Fruit fly (Drosophila melanogaster) whole organism, embryonic: ENCODE data around the gene CG44271.

Source experiments
- Ada2b ChIP-seq: fragments of 200-800 bp; sonication (Bioruptor generic); IDR thresholded peaks from 2 replicates; pipeline ENCODE4 v1.3.6; 2022; ENCODE audit warnings: missing biosample characterization, missing genetic modification characterization
- Atf3 ChIP-seq: fragments of 200-800 bp; sonication (Bioruptor generic); optimal IDR thresholded peaks from 3 replicates; lab custom pipeline; 2016; ENCODE audit warnings: missing biosample characterization, missing genetic modification characterization
- C15 ChIP-seq: fragments of 200-800 bp; sonication (Bioruptor generic); IDR thresholded peaks from 3 replicates; pipeline ENCODE4 v1.3.6; 2022; ENCODE audit warnings: missing biosample characterization, missing genetic modification characterization
- CG10565 ChIP-seq: fragments of 200-800 bp; sonication (Bioruptor generic); optimal IDR thresholded peaks from 3 replicates; lab custom pipeline; 2016; ENCODE audit warnings: missing biosample characterization, mild to moderate bottlenecking, missing genetic modification characterization
- CG13287 ChIP-seq: fragments of 200-800 bp; sonication (Bioruptor generic); IDR thresholded peaks from 2 replicates; pipeline ENCODE4 v1.3.6; 2022; ENCODE audit warnings: missing biosample characterization, missing genetic modification characterization; ENCODE audit not compliant: partially characterized antibody
- CG13894 ChIP-seq: fragments of 200-800 bp; sonication (Bioruptor generic); optimal IDR thresholded peaks from 3 replicates; lab custom pipeline; 2018; ENCODE audit warnings: missing biosample characterization, mild to moderate bottlenecking, missing genetic modification characterization, moderate library complexity
- CG14710 ChIP-seq: fragments of 200-800 bp; sonication (Bioruptor generic); optimal IDR thresholded peaks from 3 replicates; lab custom pipeline; 2019; ENCODE audit warnings: missing biosample characterization, mild to moderate bottlenecking, missing genetic modification characterization, moderate library complexity
- CG15601 ChIP-seq: fragments of 200-800 bp; sonication (Bioruptor generic); optimal IDR thresholded peaks from 3 replicates; lab custom pipeline; 2019; ENCODE audit warnings: missing biosample characterization, mild to moderate bottlenecking, missing genetic modification characterization, moderate library complexity
- CG1603 ChIP-seq: fragments of 200-800 bp; sonication (Bioruptor generic); optimal IDR thresholded peaks from 2 replicates; lab custom pipeline; 2019; ENCODE audit warnings: missing biosample characterization, mild to moderate bottlenecking, missing genetic modification characterization, moderate library complexity
- CG16779 ChIP-seq: fragments of 200-800 bp; sonication (Bioruptor generic); IDR thresholded peaks from 2 replicates; pipeline ENCODE4 v1.3.6; 2022; ENCODE audit warnings: missing biosample characterization, missing genetic modification characterization
- CG16863 ChIP-seq: fragments of 200-800 bp; sonication (Bioruptor generic); optimal IDR thresholded peaks from 3 replicates; lab custom pipeline; 2016; ENCODE audit warnings: missing biosample characterization, missing genetic modification characterization
- CG17361 ChIP-seq: fragments of 200-800 bp; sonication (Bioruptor generic); IDR thresholded peaks from 3 replicates; pipeline ENCODE4 v1.3.6; 2022; ENCODE audit warnings: missing biosample characterization, missing genetic modification characterization
- CG2678 ChIP-seq: fragments of 200-800 bp; sonication (Bioruptor generic); optimal IDR thresholded peaks from 3 replicates; lab custom pipeline; 2019; ENCODE audit warnings: missing biosample characterization, mild to moderate bottlenecking, missing genetic modification characterization, moderate library complexity
- CG2875 ChIP-seq: fragments of 200-800 bp; sonication (Bioruptor generic); optimal IDR thresholded peaks from 2 replicates; lab custom pipeline; 2017; ENCODE audit warnings: missing biosample characterization, mild to moderate bottlenecking, missing genetic modification characterization, missing genetic modification reagents
- CG3281 ChIP-seq: fragments of 200-800 bp; sonication (Bioruptor generic); optimal IDR thresholded peaks from 3 replicates; lab custom pipeline; 2017; ENCODE audit warnings: missing biosample characterization, mild to moderate bottlenecking, missing genetic modification characterization
- CG34376 ChIP-seq: fragments of 200-800 bp; sonication (Bioruptor generic); optimal IDR thresholded peaks from 2 replicates; lab custom pipeline; 2018; ENCODE audit warnings: missing biosample characterization, mild to moderate bottlenecking, missing genetic modification characterization
- CG3838 ChIP-seq: fragments of 200-800 bp; sonication (Bioruptor generic); optimal IDR thresholded peaks from 3 replicates; lab custom pipeline; 2016; ENCODE audit warnings: missing biosample characterization, missing genetic modification characterization
- CG7357 ChIP-seq: fragments of 200-800 bp; sonication (Bioruptor generic); IDR thresholded peaks from 3 replicates; pipeline ENCODE4 v1.3.6; 2022; ENCODE audit warnings: missing biosample characterization, missing genetic modification characterization
- CG9932 ChIP-seq: fragments of 200-800 bp; sonication (Bioruptor generic); IDR thresholded peaks from 2 replicates; pipeline ENCODE4 v1.3.6; 2022; ENCODE audit warnings: missing biosample characterization, missing genetic modification characterization
- Dip3 ChIP-seq: fragments of 200-800 bp; sonication (Bioruptor generic); optimal IDR thresholded peaks from 3 replicates; lab custom pipeline; 2016; ENCODE audit warnings: missing biosample characterization, missing genetic modification characterization
- MBD-R2 ChIP-seq: fragments of 200-800 bp; sonication (Bioruptor generic); IDR thresholded peaks from 2 replicates; pipeline ENCODE4 v1.3.6; 2022; ENCODE audit warnings: missing biosample characterization, missing genetic modification characterization
- Max ChIP-seq: fragments of 200-800 bp; sonication (Bioruptor generic); optimal IDR thresholded peaks from 2 replicates; lab custom pipeline; 2016; ENCODE audit warnings: missing biosample characterization, mild to moderate bottlenecking, missing genetic modification characterization
- Ravus ChIP-seq: fragments of 200-800 bp; sonication (Bioruptor generic); IDR thresholded peaks from 2 replicates; pipeline ENCODE4 v1.3.6; 2022; ENCODE audit warnings: missing biosample characterization, missing genetic modification characterization
- Side ChIP-seq: fragments of 200-800 bp; sonication (Bioruptor generic); optimal IDR thresholded peaks from 2 replicates; lab custom pipeline; 2016; ENCODE audit warnings: missing biosample characterization, missing genetic modification characterization
- Sox100B ChIP-seq: fragments of 200-800 bp; sonication (Bioruptor generic); optimal IDR thresholded peaks from 3 replicates; lab custom pipeline; 2018; ENCODE audit warnings: missing biosample characterization, mild to moderate bottlenecking, missing genetic modification characterization
- Spps ChIP-seq: fragments of 200-800 bp; sonication (Bioruptor generic); optimal IDR thresholded peaks from 2 replicates; lab custom pipeline; 2018; ENCODE audit warnings: missing biosample characterization, mild to moderate bottlenecking, missing genetic modification characterization
- Trl ChIP-seq, 3 experiments: fragments of >200 bp in 2 of 3; fragments of 200-800 bp in 1 of 3; sonication (Bioruptor generic) in 1 of 3; optimal IDR thresholded peaks; 2 replicates in 1 of 3; 3 replicates in 2 of 3; lab custom pipeline; 2016 to 2017; ENCODE audit warnings: missing biosample characterization in 1 of 3, missing genetic modification characterization in 1 of 3
- bowl ChIP-seq: fragments of 200-800 bp; sonication (Bioruptor generic); IDR thresholded peaks from 2 replicates; pipeline ENCODE4 v1.3.6; 2022; ENCODE audit warnings: missing biosample characterization, missing genetic modification characterization
- bsh ChIP-seq, 2 experiments: fragments of 200-800 bp; sonication (Bioruptor generic); optimal IDR thresholded peaks; 2 replicates each; lab custom pipeline; 2017 to 2018; ENCODE audit warnings: mild to moderate bottlenecking in 2 of 2, missing biosample characterization in 2 of 2, missing genetic modification characterization in 2 of 2, moderate library complexity in 1 of 2
- btn ChIP-seq: fragments of 200-800 bp; sonication (Bioruptor generic); optimal IDR thresholded peaks from 2 replicates; lab custom pipeline; 2016; ENCODE audit warnings: missing biosample characterization, missing genetic modification characterization
- corto ChIP-seq: fragments of 200-800 bp; sonication (Bioruptor generic); optimal IDR thresholded peaks from 2 replicates; lab custom pipeline; 2016; ENCODE audit warnings: missing biosample characterization, mild to moderate bottlenecking, missing genetic modification characterization, moderate library complexity
- dmrt11E ChIP-seq: fragments of 200-800 bp; sonication (Bioruptor generic); optimal IDR thresholded peaks from 3 replicates; lab custom pipeline; 2018; ENCODE audit warnings: missing biosample characterization, mild to moderate bottlenecking, missing genetic modification characterization, moderate library complexity
- ftz-f1 ChIP-seq: fragments of 200-800 bp; sonication (Bioruptor generic); optimal IDR thresholded peaks from 2 replicates; lab custom pipeline; 2016; ENCODE audit warnings: missing biosample characterization, missing genetic modification characterization
- gem ChIP-seq: fragments of 200-800 bp; sonication (Bioruptor generic); optimal IDR thresholded peaks from 2 replicates; lab custom pipeline; 2019; ENCODE audit warnings: missing biosample characterization, mild to moderate bottlenecking, missing genetic modification characterization, moderate library complexity
- gsb-n ChIP-seq: fragments of 200-800 bp; sonication (Bioruptor generic); optimal IDR thresholded peaks from 3 replicates; lab custom pipeline; 2018; ENCODE audit warnings: missing biosample characterization, mild to moderate bottlenecking, missing genetic modification characterization
- jing ChIP-seq: fragments of 200-800 bp; sonication (Bioruptor generic); optimal IDR thresholded peaks from 2 replicates; lab custom pipeline; 2018; ENCODE audit warnings: missing biosample characterization, mild to moderate bottlenecking, missing genetic modification characterization
- kay ChIP-seq: fragments of 200-800 bp; sonication (Bioruptor generic); optimal IDR thresholded peaks from 2 replicates; lab custom pipeline; 2016; ENCODE audit warnings: missing biosample characterization, missing genetic modification characterization
- lmd ChIP-seq: fragments of 200-800 bp; sonication (Bioruptor generic); IDR thresholded peaks from 2 replicates; pipeline ENCODE4 v1.3.6; 2022; ENCODE audit warnings: missing biosample characterization, missing genetic modification characterization
- otp ChIP-seq: fragments of 200-800 bp; sonication (Bioruptor generic); IDR thresholded peaks from 3 replicates; pipeline ENCODE4, ENCODE4 v1.3.6; 2022; ENCODE audit warnings: missing biosample characterization, missing genetic modification characterization
- pan ChIP-seq, 4 experiments: fragments of >200 bp in 3 of 4; fragments of 200-800 bp in 1 of 4; sonication (Bioruptor generic) in 1 of 4; optimal IDR thresholded peaks in 3 of 4; IDR thresholded peaks in 1 of 4; 2 replicates each; pipeline versions ENCODE4 v1.3.6 to Lab custom; 2017 to 2022; ENCODE audit warnings: missing biosample characterization in 2 of 4, missing genetic modification characterization in 2 of 4, mixed read lengths in 1 of 4
- pzg ChIP-seq: fragments of 200-800 bp; sonication (Bioruptor generic); optimal IDR thresholded peaks from 3 replicates; lab custom pipeline; 2018; ENCODE audit warnings: missing biosample characterization, mild to moderate bottlenecking, missing genetic modification characterization, moderate library complexity
- run ChIP-seq: fragments of 200-800 bp; sonication (Bioruptor generic); optimal IDR thresholded peaks from 3 replicates; lab custom pipeline; 2018; ENCODE audit warnings: missing biosample characterization, mild to moderate bottlenecking, missing genetic modification characterization
- scrt ChIP-seq: fragments of 200-800 bp; sonication (Bioruptor generic); optimal IDR thresholded peaks from 2 replicates; lab custom pipeline; 2018; ENCODE audit warnings: missing biosample characterization, mild to moderate bottlenecking, missing genetic modification characterization, moderate library complexity
- sd ChIP-seq: fragments of 200-800 bp; sonication (Bioruptor generic); optimal IDR thresholded peaks from 3 replicates; lab custom pipeline; 2018; ENCODE audit warnings: missing biosample characterization, mild to moderate bottlenecking, missing genetic modification characterization, moderate library complexity
- sisA ChIP-seq: fragments of 200-800 bp; sonication (Bioruptor generic); IDR thresholded peaks from 2 replicates; pipeline ENCODE4 v1.3.6; 2022; ENCODE audit warnings: missing biosample characterization, missing genetic modification characterization
- slp2 ChIP-seq: fragments of 200-800 bp; sonication (Bioruptor generic); optimal IDR thresholded peaks from 2 replicates; lab custom pipeline; 2016; ENCODE audit warnings: missing biosample characterization, missing genetic modification characterization
- tio ChIP-seq: fragments of 200-800 bp; sonication (Bioruptor generic); optimal IDR thresholded peaks from 2 replicates; lab custom pipeline; 2017; ENCODE audit warnings: missing biosample characterization, missing genetic modification characterization, inconsistent platforms
- vnd ChIP-seq: fragments of 200-800 bp; sonication (Bioruptor generic); IDR thresholded peaks from 3 replicates; pipeline ENCODE4 v1.3.6; 2022; ENCODE audit warnings: missing biosample characterization, missing genetic modification characterization; ENCODE audit not compliant: partially characterized antibody
- wor ChIP-seq: fragments of 200-800 bp; sonication (Bioruptor generic); IDR thresholded peaks from 2 replicates; pipeline ENCODE4 v1.3.6; 2022; ENCODE audit warnings: missing biosample characterization, missing genetic modification characterization

The CG44271 gene

DNA sequence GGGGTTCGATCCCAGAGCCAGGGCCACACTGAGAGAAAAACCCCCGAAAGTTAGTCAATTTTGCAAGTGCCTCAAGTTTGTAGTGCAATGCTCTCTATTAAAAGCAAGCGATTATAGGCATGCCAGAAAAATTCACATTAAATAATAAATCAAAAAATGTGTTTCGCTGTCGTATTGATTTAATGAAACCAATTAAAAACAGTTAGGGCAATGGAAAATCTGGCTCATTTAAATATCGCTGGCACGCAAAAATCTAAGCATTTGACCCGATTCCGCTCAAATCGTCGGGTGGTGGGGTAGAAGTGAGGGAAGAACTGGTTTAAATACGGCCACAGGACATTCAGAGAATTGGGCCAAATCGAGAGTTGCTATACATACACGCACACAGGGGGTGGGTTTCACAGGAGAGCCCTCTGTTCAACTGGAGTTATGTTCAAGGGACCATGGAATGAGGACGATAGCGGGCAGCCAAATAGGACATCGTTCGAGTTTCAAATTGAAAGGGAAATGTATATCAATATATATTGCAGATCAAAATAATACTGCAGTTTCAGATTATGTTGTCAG, 47.3 kb upstream of the CG44271 start (continued):
- no peak for TF ChIP-seq otp (GFP tag; lab: Robert Waterston, UW)
- TF ChIP-seq CG14710 (tag; lab: Kevin White, UChicago): no peak
- no peak for TF ChIP-seq Dip3
- TF ChIP-seq CG10565 (GFP tag; lab: Kevin White, UChicago): no peak
- no peak for TF ChIP-seq CG2875 (GFP tag; lab: Kevin White, UChicago)
- peak; percentile 24 for TF ChIP-seq Side (GFP tag; lab: Kevin White, UChicago)
- no peak for TF ChIP-seq tio (GFP tag; lab: Kevin White, UChicago)
- peak; percentile 7; the same call in 1 of the 2 replicates for TF ChIP-seq CG9932 (GFP tag; lab: Robert Waterston, UW)
- TF ChIP-seq wor (GFP tag; lab: Robert Waterston, UW): no peak
- 0 out of 2 replicates have a peak, but pooled peaks have one; percentile 20 for TF ChIP-seq sisA (GFP tag; lab: Robert Waterston, UW)
- peak; percentile 1 for TF ChIP-seq Sox100B (GFP tag; lab: Kevin White, UChicago)
- TF ChIP-seq CG1603 (tag; lab: Kevin White, UChicago): peak; percentile 27
- peak; percentile 52 for TF ChIP-seq sd (tag; lab: Kevin White, UChicago)
- peak; percentile 27 for TF ChIP-seq btn (GFP tag; lab: Kevin White, UChicago)
- TF ChIP-seq jing (GFP tag; lab: Kevin White, UChicago): no peak
- TF ChIP-seq ftz-f1 (GFP tag; lab: Kevin White, UChicago): no peak
- TF ChIP-seq CG16779 (GFP tag; lab: Robert Waterston, UW): no peak
- peak; percentile 31 for TF ChIP-seq dmrt11E
- TF ChIP-seq gem (tag; lab: Kevin White, UChicago): peak; percentile 29
- no peak for TF ChIP-seq vnd
- peak; percentile 80 for TF ChIP-seq CG15601
- no peak for TF ChIP-seq kay (GFP tag; lab: Kevin White, UChicago)
- no peak for TF ChIP-seq Ravus
- TF ChIP-seq bsh (GFP tag; optimal IDR thresholded peaks at IDR 0.05; lab: Kevin White, UChicago): peak in 1 of 2 experiments; percentile 7
- TF ChIP-seq CG16863 (GFP tag; lab: Kevin White, UChicago): peak; percentile 46
- peak; percentile 47 for TF ChIP-seq slp2 (GFP tag; lab: Kevin White, UChicago)
- peak; percentile 32; the same call in 1 of the 2 replicates for TF ChIP-seq lmd (GFP tag; lab: Robert Waterston, UW)
- TF ChIP-seq Max (GFP tag; lab: Kevin White, UChicago): no peak
- TF ChIP-seq gsb-n: peak; percentile 28
- no peak for TF ChIP-seq corto
- TF ChIP-seq CG13287 (GFP tag; lab: Robert Waterston, UW): no peak
- no peak for TF ChIP-seq CG3281 (GFP tag; lab: Kevin White, UChicago)
- TF ChIP-seq pan (optimal IDR thresholded peaks at IDR 0.05; lab: Kevin White, UChicago): no peak
- peak in 1 of 2 experiments; percentile 30 for TF ChIP-seq pan (GFP tag; optimal IDR thresholded peaks at IDR 0.05 in 1 of 2, IDR thresholded peaks at IDR 0.05 in 1 of 2)
- TF ChIP-seq CG17361 (GFP tag; lab: Robert Waterston, UW): 0 out of 3 replicates have a peak, but pooled peaks have one; percentile 25
- TF ChIP-seq CG13894 (tag; lab: Kevin White, UChicago): peak; percentile 88
- no peak for TF ChIP-seq C15 (GFP tag; lab: Robert Waterston, UW)
- TF ChIP-seq CG34376 (GFP tag; lab: Kevin White, UChicago): no peak
- no peak for TF ChIP-seq CG7357 (GFP tag; lab: Robert Waterston, UW)
- TF ChIP-seq Trl (optimal IDR thresholded peaks at IDR 0.05; lab: Kevin White, UChicago): peak in 1 of 2 experiments; percentile 14
- TF ChIP-seq Trl (GFP tag; optimal IDR thresholded peaks at IDR 0.05; lab: Kevin White, UChicago): no peak
- peak; percentile 28 for TF ChIP-seq CG2678 (tag; lab: Kevin White, UChicago)
- TF ChIP-seq Spps (tag; lab: Kevin White, UChicago): no peak
- 0 out of 2 replicates have a peak, but pooled peaks have one; percentile 8 for TF ChIP-seq MBD-R2 (GFP tag; lab: Robert Waterston, UW)
- no peak for TF ChIP-seq CG3838 (GFP tag; lab: Kevin White, UChicago)
- no peak for TF ChIP-seq pzg (GFP tag; lab: Kevin White, UChicago)
- no peak for TF ChIP-seq run (tag; lab: Kevin White, UChicago)
- TF ChIP-seq Ada2b (GFP tag; lab: Robert Waterston, UW): no peak
- TF ChIP-seq bowl: 0 out of 2 replicates have a peak, but pooled peaks have one; percentile 26
- TF ChIP-seq scrt (GFP tag; lab: Kevin White, UChicago): peak; percentile 21
- TF ChIP-seq Atf3: no peak
